Fruit fly (Drosophila melanogaster) whole organism, pupa: ENCODE results near the gene Fer2LCH.

Source experiments
- CG10348 ChIP-seq: fragments of 200-800 bp; sonication (Bioruptor generic); IDR thresholded peaks from 2 replicates; pipeline ENCODE4 v1.3.6; 2022; ENCODE audit warnings: missing biosample characterization, missing genetic modification characterization
- CG12605 ChIP-seq: fragments of 200-800 bp; sonication (Bioruptor generic); IDR thresholded peaks from 2 replicates; pipeline ENCODE4 v1.3.6; 2022; ENCODE audit warnings: missing biosample characterization, missing genetic modification characterization
- CG13204 ChIP-seq: fragments of 200-800 bp; sonication (Bioruptor generic); optimal IDR thresholded peaks from 2 replicates; lab custom pipeline; 2018; ENCODE audit warnings: missing biosample characterization, mild to moderate bottlenecking, missing genetic modification characterization, moderate library complexity
- CG14655 ChIP-seq: fragments of 200-800 bp; sonication (Bioruptor generic); optimal IDR thresholded peaks from 3 replicates; lab custom pipeline; 2017; ENCODE audit warnings: mild to moderate bottlenecking, missing biosample characterization, missing genetic modification reagents, missing genetic modification characterization
- CG15710 ChIP-seq: fragments of 200-800 bp; sonication (Bioruptor generic); optimal IDR thresholded peaks from 2 replicates; lab custom pipeline; 2018; ENCODE audit warnings: missing biosample characterization, mild to moderate bottlenecking, missing genetic modification characterization, moderate library complexity
- CG17806 ChIP-seq: fragments of 200-800 bp; sonication (Bioruptor generic); optimal IDR thresholded peaks from 2 replicates; lab custom pipeline; 2018; ENCODE audit warnings: missing biosample characterization, mild to moderate bottlenecking, missing genetic modification characterization, moderate library complexity
- CG32121 ChIP-seq: fragments of 200-800 bp; sonication (Bioruptor generic); IDR thresholded peaks from 2 replicates; pipeline ENCODE4 v1.3.6; 2022; ENCODE audit warnings: missing biosample characterization, missing genetic modification characterization
- CG34367 ChIP-seq: fragments of 200-800 bp; sonication (Bioruptor generic); optimal IDR thresholded peaks from 2 replicates; lab custom pipeline; 2018; ENCODE audit warnings: missing biosample characterization, mild to moderate bottlenecking, missing genetic modification characterization
- CG4496 ChIP-seq: fragments of 200-800 bp; sonication (Bioruptor generic); IDR thresholded peaks from 3 replicates; pipeline ENCODE4 v1.3.6; 2022; ENCODE audit warnings: missing biosample characterization, missing genetic modification characterization
- CG8159 ChIP-seq: fragments of 200-800 bp; sonication (Bioruptor generic); optimal IDR thresholded peaks from 3 replicates; lab custom pipeline; 2018; ENCODE audit warnings: missing biosample characterization, mild to moderate bottlenecking, missing genetic modification characterization, moderate library complexity
- CG8301 ChIP-seq: fragments of 200-800 bp; sonication (Bioruptor generic); optimal IDR thresholded peaks from 2 replicates; lab custom pipeline; 2018; ENCODE audit warnings: missing biosample characterization, mild to moderate bottlenecking, missing genetic modification characterization
- CG9948 ChIP-seq: fragments of 200-800 bp; sonication (Bioruptor generic); optimal IDR thresholded peaks from 2 replicates; lab custom pipeline; 2018; ENCODE audit warnings: missing biosample characterization, mild to moderate bottlenecking, missing genetic modification characterization, moderate library complexity
- D1 ChIP-seq: fragments of 200-800 bp; sonication (Bioruptor generic); optimal IDR thresholded peaks from 2 replicates; lab custom pipeline; 2018; ENCODE audit warnings: missing biosample characterization, mild to moderate bottlenecking, missing genetic modification characterization, moderate library complexity
- EcR ChIP-seq: fragments of 200-800 bp; sonication (Bioruptor generic); optimal IDR thresholded peaks from 3 replicates; lab custom pipeline; 2019; ENCODE audit warnings: missing biosample characterization, missing genetic modification characterization, mild to moderate bottlenecking, moderate library complexity, missing genetic modification reagents
- Ets98B ChIP-seq: fragments of 200-800 bp; sonication (Bioruptor generic); IDR thresholded peaks from 2 replicates; pipeline ENCODE4 v1.3.6; 2022; ENCODE audit warnings: missing biosample characterization, missing genetic modification characterization
- Pif1A ChIP-seq: fragments of 200-800 bp; sonication (Bioruptor generic); optimal IDR thresholded peaks from 3 replicates; lab custom pipeline; 2016; ENCODE audit warnings: missing biosample characterization, missing genetic modification characterization
- Pif1B ChIP-seq: fragments of 200-800 bp; sonication (Bioruptor generic); optimal IDR thresholded peaks from 3 replicates; lab custom pipeline; 2016; ENCODE audit warnings: missing biosample characterization, missing genetic modification characterization
- Snoo ChIP-seq: fragments of 200-800 bp; sonication (Bioruptor generic); optimal IDR thresholded peaks from 3 replicates; lab custom pipeline; 2017; ENCODE audit warnings: missing biosample characterization, mild to moderate bottlenecking, missing genetic modification characterization, inconsistent platforms
- fd96Ca ChIP-seq: fragments of 200-800 bp; sonication (Bioruptor generic); IDR thresholded peaks from 3 replicates; pipeline ENCODE4 v1.3.6; 2022; ENCODE audit warnings: missing biosample characterization, missing genetic modification characterization
- gl ChIP-seq: fragments of 200-800 bp; sonication (Bioruptor generic); optimal IDR thresholded peaks from 2 replicates; lab custom pipeline; 2018; ENCODE audit warnings: missing biosample characterization, mild to moderate bottlenecking, missing genetic modification characterization
- rn ChIP-seq: fragments of 200-800 bp; sonication (Bioruptor generic); IDR thresholded peaks from 2 replicates; pipeline ENCODE4 v1.3.6; 2022; ENCODE audit warnings: missing biosample characterization, missing genetic modification characterization

Gene Fer2LCH

DNA sequence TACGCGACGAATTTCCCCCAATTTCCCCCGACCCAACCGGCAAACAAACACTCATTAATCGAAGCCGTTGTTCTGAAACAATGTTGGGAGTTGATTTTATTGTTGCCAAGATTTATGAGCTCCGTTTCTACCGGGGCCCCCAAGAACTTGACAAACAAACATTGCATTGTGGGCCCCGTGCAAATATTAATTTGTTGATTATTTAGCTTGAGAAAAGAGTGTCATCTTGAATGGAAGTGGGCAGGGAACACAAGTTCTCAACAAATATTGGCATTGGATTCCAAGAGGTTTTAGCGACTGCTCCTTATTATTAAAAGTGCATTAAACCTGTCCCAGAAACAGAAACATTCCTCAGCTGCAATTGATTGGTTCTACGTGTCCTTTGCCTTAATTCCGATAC is 30.5 kb upstream of the Fer2LCH start:
- TF ChIP-seq EcR (GFP tag; lab: Kevin White, UChicago) (peak; percentile 52), fd96Ca (GFP tag; lab: Robert Waterston, UW) (0 out of 3 replicates have a peak, but pooled peaks have one; percentile 8), Snoo (tag; lab: Kevin White, UChicago) (peak; percentile 5), CG17806 (peak; percentile 28), CG12605 (GFP tag; lab: Robert Waterston, UW) (no peak), CG10348 (no peak), CG15710 (tag; lab: Kevin White, UChicago) (peak; percentile 41), CG34367 (tag; lab: Kevin White, UChicago) (peak; percentile 60), Pif1B (GFP tag; lab: Kevin White, UChicago) (peak; percentile 40), Pif1A (GFP tag; lab: Kevin White, UChicago) (peak; percentile 56), CG32121 (GFP tag; lab: Robert Waterston, UW) (no peak), CG8301 (tag; lab: Kevin White, UChicago) (no peak), CG13204 (GFP tag; lab: Kevin White, UChicago) (peak; percentile 50), CG8159 (tag; lab: Kevin White, UChicago) (peak; percentile 47), CG14655 (GFP tag; lab: Kevin White, UChicago) (peak; percentile 42), CG9948 (tag; lab: Kevin White, UChicago) (peak; percentile 4), CG4496 (GFP tag; lab: Robert Waterston, UW) (peak; percentile 34; the same call in 1 of the 3 replicates), D1 (no peak), rn (GFP tag; lab: Robert Waterston, UW) (no peak), gl (peak; percentile 64), Ets98B (GFP tag; lab: Robert Waterston, UW) (peak; percentile 19; the same call in 1 of the 2 replicates)

DNA sequence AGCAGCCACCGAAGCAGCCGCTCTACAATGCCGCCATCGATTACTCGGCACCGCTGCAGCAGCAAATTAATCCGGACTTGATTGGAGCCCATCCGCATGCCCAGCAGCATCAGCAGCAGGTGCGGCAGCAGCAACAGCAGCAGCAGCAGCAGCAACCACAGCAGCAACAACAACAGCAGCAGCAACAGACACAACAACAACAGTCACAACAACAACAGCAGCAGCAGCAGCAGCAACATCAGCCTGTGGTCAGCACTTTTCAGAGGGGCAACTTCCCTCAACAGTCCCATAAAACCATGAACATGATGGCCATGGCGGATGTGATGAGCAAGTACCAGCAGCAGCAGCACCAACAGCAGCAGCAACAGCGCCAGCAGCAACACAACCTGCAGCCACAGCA is 27.0 kb upstream of the Fer2LCH start:
- TF ChIP-seq EcR (GFP tag; lab: Kevin White, UChicago) (no peak), CG10348 (no peak), rn (GFP tag; lab: Robert Waterston, UW) (no peak), Pif1B (GFP tag; lab: Kevin White, UChicago) (no peak), CG14655 (GFP tag; lab: Kevin White, UChicago) (no peak), fd96Ca (GFP tag; lab: Robert Waterston, UW) (no peak)

DNA sequence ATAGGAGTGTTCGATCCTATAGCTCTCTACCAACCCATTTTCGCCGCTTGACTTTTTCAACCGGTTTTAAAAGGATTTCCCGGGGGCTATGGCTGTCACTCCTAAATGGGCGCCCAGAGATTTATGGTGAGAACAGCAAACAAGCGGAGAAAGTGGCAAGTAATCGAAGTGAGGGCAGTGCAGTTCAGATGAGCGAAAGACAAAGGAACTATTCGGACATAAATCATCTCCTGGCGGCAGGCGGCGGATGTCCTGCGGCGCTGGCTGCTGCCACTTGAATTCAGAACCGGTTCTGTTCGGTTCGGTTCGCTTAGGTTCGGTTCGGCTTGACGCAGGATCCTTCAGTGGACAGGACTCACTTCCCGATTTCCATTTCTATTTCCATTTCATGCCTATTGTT is 4.4 kb upstream of the Fer2LCH start:
- TF ChIP-seq CG8301 (tag; lab: Kevin White, UChicago) (no peak), rn (GFP tag; lab: Robert Waterston, UW) (no peak), CG15710 (tag; lab: Kevin White, UChicago) (no peak), CG14655 (GFP tag; lab: Kevin White, UChicago) (no peak), CG8159 (tag; lab: Kevin White, UChicago) (no peak), fd96Ca (GFP tag; lab: Robert Waterston, UW) (no peak), CG34367 (tag; lab: Kevin White, UChicago) (no peak), CG13204 (GFP tag; lab: Kevin White, UChicago) (no peak), CG4496 (GFP tag; lab: Robert Waterston, UW) (no peak), CG17806 (no peak), Ets98B (GFP tag; lab: Robert Waterston, UW) (no peak), CG32121 (GFP tag; lab: Robert Waterston, UW) (no peak), Pif1B (GFP tag; lab: Kevin White, UChicago) (no peak), gl (no peak)

DNA sequence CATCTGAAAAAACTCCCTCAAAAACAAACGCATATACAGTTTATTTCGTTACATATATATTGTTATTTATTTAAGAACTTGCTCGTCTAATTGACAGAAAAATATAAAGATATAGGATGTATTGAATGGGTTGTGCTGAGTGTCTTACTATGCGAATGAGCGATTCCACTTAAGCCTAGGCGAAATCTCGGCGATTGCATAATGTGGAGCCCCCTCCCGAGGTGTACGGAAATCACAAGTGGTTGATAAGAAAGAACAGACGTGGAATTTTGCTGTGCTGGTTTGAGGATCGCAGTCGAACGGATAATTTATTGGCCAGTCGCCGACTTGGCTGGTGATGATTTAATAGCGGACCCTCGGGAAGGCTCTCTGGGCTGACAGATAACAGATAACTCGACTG is 2.1 kb upstream of the Fer2LCH start:
- TF ChIP-seq Pif1A (GFP tag; lab: Kevin White, UChicago) (no peak), CG8159 (tag; lab: Kevin White, UChicago) (no peak), CG14655 (GFP tag; lab: Kevin White, UChicago) (no peak), EcR (GFP tag; lab: Kevin White, UChicago) (no peak), CG15710 (tag; lab: Kevin White, UChicago) (no peak), CG32121 (GFP tag; lab: Robert Waterston, UW) (no peak), Pif1B (GFP tag; lab: Kevin White, UChicago) (no peak), CG12605 (GFP tag; lab: Robert Waterston, UW) (no peak), gl (no peak), CG4496 (GFP tag; lab: Robert Waterston, UW) (no peak), CG13204 (GFP tag; lab: Kevin White, UChicago) (no peak), fd96Ca (GFP tag; lab: Robert Waterston, UW) (no peak), CG10348 (no peak), D1 (no peak), CG8301 (tag; lab: Kevin White, UChicago) (no peak), rn (GFP tag; lab: Robert Waterston, UW) (no peak), CG9948 (tag; lab: Kevin White, UChicago) (no peak), CG34367 (tag; lab: Kevin White, UChicago) (no peak), CG17806 (no peak)

DNA sequence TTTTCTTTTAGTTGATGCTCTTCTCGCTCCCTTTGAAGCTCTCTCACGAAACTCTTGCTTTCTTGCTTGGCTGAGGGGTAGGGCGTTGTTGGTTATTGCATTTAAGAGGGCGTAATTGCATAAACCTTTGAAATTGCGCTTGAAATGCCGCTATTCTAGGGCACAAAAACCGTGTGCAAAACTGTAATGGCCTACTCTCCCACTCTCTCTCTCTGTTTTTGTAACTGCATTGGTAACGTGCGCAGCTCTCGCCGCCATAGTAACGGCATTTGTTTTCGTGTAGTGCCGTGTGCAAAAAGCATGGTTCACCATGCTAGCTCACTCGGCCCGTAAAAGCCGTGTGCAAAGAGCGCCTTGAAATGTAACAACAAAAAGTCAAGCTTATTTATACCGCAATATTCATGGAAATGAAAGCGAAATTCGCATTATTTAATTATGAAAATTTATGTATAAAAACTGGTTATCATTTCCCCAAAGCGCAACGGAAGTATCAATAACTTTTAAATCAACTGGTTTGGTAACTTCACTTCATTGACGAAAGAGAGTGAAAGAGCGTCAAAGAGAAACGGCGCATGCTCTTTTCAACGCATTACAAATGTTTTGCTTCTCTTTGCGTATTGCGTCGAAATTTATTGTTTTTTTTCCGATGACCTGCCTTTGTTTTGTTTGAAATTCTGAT is 706 bp upstream of the Fer2LCH start:
- TF ChIP-seq Ets98B (GFP tag; lab: Robert Waterston, UW) (peak; percentile 46), CG4496 (GFP tag; lab: Robert Waterston, UW) (peak; percentile 89), CG10348 (no peak), CG12605 (GFP tag; lab: Robert Waterston, UW) (no peak; the same call in 1 of the 2 replicates), rn (GFP tag; lab: Robert Waterston, UW) (no peak), CG13204 (GFP tag; lab: Kevin White, UChicago) (no peak), CG9948 (tag; lab: Kevin White, UChicago) (no peak), CG32121 (GFP tag; lab: Robert Waterston, UW) (no peak), CG17806 (no peak), EcR (GFP tag; lab: Kevin White, UChicago) (peak; percentile 35), CG8159 (tag; lab: Kevin White, UChicago) (peak; percentile 15), Pif1A (GFP tag; lab: Kevin White, UChicago) (peak; percentile 34), gl (no peak), Pif1B (GFP tag; lab: Kevin White, UChicago) (peak; percentile 55), CG15710 (tag; lab: Kevin White, UChicago) (no peak)
